Fruit fly (Drosophila melanogaster) whole organism, wandering third instar larva: ENCODE data around the gene snRNP-U1-C.

Experiments used
- Dfd ChIP-seq: fragments of >200 bp; optimal IDR thresholded peaks from 2 replicates; lab custom pipeline; 2017; ENCODE audit warnings: missing biosample characterization, missing genetic modification characterization
- Hr78 ChIP-seq: fragments of >200 bp; optimal IDR thresholded peaks from 2 replicates; lab custom pipeline; 2017; ENCODE audit warnings: missing biosample characterization, missing genetic modification characterization
- N ChIP-seq: fragments of >200 bp; optimal IDR thresholded peaks from 2 replicates; lab custom pipeline; 2018; ENCODE audit warnings: missing biosample characterization, missing external identifiers, missing genetic modification characterization
- br ChIP-seq: fragments of 200-800 bp; sonication (Bioruptor generic); optimal IDR thresholded peaks from 2 replicates; lab custom pipeline; 2016; ENCODE audit warnings: missing biosample characterization, missing genetic modification characterization
- h ChIP-seq: fragments of 200-800 bp; sonication (Bioruptor generic); optimal IDR thresholded peaks from 3 replicates; lab custom pipeline; 2016; ENCODE audit warnings: missing biosample characterization, mild to moderate bottlenecking, missing genetic modification characterization
- sage ChIP-seq: fragments of 200-800 bp; sonication (Bioruptor generic); optimal IDR thresholded peaks from 2 replicates; lab custom pipeline; 2016; ENCODE audit warnings: missing biosample characterization, mild to moderate bottlenecking, missing genetic modification characterization
- sv ChIP-seq: fragments of 200-800 bp; sonication (Bioruptor generic); optimal IDR thresholded peaks from 3 replicates; lab custom pipeline; 2016; ENCODE audit warnings: missing biosample characterization, missing genetic modification characterization
- usp ChIP-seq: fragments of >200 bp; optimal IDR thresholded peaks from 2 replicates; lab custom pipeline; 2017; ENCODE audit warnings: missing biosample characterization, missing genetic modification characterization

dm6 chr3R:18947307-18947706, 36.1 kb downstream of the snRNP-U1-C start:
- TF ChIP-seq N (GFP tag; lab: Kevin White, UChicago) (no peak), sage (GFP tag; lab: Kevin White, UChicago) (no peak), usp (GFP tag; lab: Kevin White, UChicago) (no peak), br (no peak), Hr78 (GFP tag; lab: Kevin White, UChicago) (no peak), h (GFP tag; lab: Kevin White, UChicago) (no peak), Dfd (GFP tag; lab: Kevin White, UChicago) (peak; percentile 78), sv (no peak)
